Worm (Caenorhabditis elegans) whole organism, early embryonic: ENCODE measurements around the gene cox-11.

Experiments used
- ceh-36 ChIP-seq: sonication (generic microtip); optimal IDR thresholded peaks from 2 replicates; lab custom pipeline; 2016; ENCODE audit warnings: missing genetic modification characterization, inconsistent platforms, missing compliant biosample characterization
- flt-1 ChIP-seq: fragments of 200-800 bp; sonication (Bioruptor generic); IDR thresholded peaks from 2 replicates; pipeline ENCODE4 v1.3.6; 2022; ENCODE audit warnings: missing genetic modification characterization, missing compliant biosample characterization

- TF ChIP-seq flt-1 (GFP tag; lab: Robert Waterston, UW) (no peak), ceh-36 (tag; lab: Kevin White, UChicago) (no peak)
Observed at ce11 chrIV:13253841-13254240, 9.7 kb downstream of the cox-11 start, which contains the start of gene ttr-45.
